Comparison of ENCODE assay signal across 1 fruit fly cellular context in the genomic region with DNA sequence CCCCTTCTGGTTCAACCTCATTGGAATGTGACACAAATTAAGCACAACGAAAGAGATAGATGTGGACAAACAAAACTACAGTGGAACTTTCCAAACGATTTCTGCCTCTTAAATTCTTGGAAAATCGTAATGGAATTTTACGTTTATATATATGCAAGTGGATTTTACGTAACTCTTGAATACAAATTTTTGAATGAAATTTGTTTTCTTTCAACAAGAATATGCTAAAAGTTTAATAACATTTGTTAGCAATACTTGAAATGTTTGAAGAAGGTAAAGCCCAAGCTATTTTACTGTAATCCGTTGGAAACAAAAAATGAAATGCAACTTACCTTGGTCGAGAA.
TF ChIP-seq lines count a peak whose summit lies in the region.

No protein-coding gene starts in this region.

TF ChIP-seq in whole organism, embryonic, 481 proteins besides CTCF, POLR2A, EP300 and RAD21 (continued from another document):
- TF ChIP-seq CG8388 (GFP tag; optimal IDR thresholded peaks at IDR 0.05; lab: Kevin White, UChicago) (peak; percentile 24), unpg (GFP tag; optimal IDR thresholded peaks at IDR 0.05; lab: Kevin White, UChicago) (peak; percentile 22), Eip74EF (GFP tag; optimal IDR thresholded peaks at IDR 0.05; lab: Kevin White, UChicago) (no peak), Doc2 (GFP tag; IDR thresholded peaks at IDR 0.05; lab: Robert Waterston, UW) (no peak), CG17361 (GFP tag; IDR thresholded peaks at IDR 0.05; lab: Robert Waterston, UW) (0 out of 3 replicates have a peak, but pooled peaks have one; percentile 21), CG12391 (tag; optimal IDR thresholded peaks at IDR 0.05; lab: Kevin White, UChicago) (peak; percentile 10), sr (GFP tag; IDR thresholded peaks at IDR 0.05; lab: Robert Waterston, UW) (no peak), schlank (tag; optimal IDR thresholded peaks at IDR 0.05; lab: Kevin White, UChicago) (no peak), CG2712 (tag; optimal IDR thresholded peaks at IDR 0.05; lab: Kevin White, UChicago) (peak; percentile 33), Sry-δ (GFP tag; optimal IDR thresholded peaks at IDR 0.05; lab: Kevin White, UChicago) (no peak), CG11504 (tag; optimal IDR thresholded peaks at IDR 0.05; lab: Kevin White, UChicago) (peak; percentile 31), peb (GFP tag; IDR thresholded peaks at IDR 0.05; lab: Robert Waterston, UW) (no peak), Sox102F (GFP tag; optimal IDR thresholded peaks at IDR 0.05; lab: Kevin White, UChicago) (peak; percentile 46), fd96Cb (tag; optimal IDR thresholded peaks at IDR 0.05; lab: Kevin White, UChicago) (peak; percentile 40), CG17385 (GFP tag; optimal IDR thresholded peaks at IDR 0.05; lab: Kevin White, UChicago) (no peak), wdn (GFP tag; IDR thresholded peaks at IDR 0.05; lab: Robert Waterston, UW) (no peak), PHDP (tag; optimal IDR thresholded peaks at IDR 0.05; lab: Kevin White, UChicago) (peak; percentile 11), yki (optimal IDR thresholded peaks at IDR 0.05; lab: Kevin White, UChicago) (no peak), aop (GFP tag; IDR thresholded peaks at IDR 0.05; lab: Robert Waterston, UW) (no peak), CG17359 (tag; optimal IDR thresholded peaks at IDR 0.05; lab: Kevin White, UChicago) (peak; percentile 10), CG15601 (tag; optimal IDR thresholded peaks at IDR 0.05; lab: Kevin White, UChicago) (peak; percentile 11), eve (GFP tag; optimal IDR thresholded peaks at IDR 0.05; lab: Kevin White, UChicago) (peak in 1 of 2 experiments; percentile 72), CG2678 (tag; optimal IDR thresholded peaks at IDR 0.05; lab: Kevin White, UChicago) (peak; percentile 40), slbo (GFP tag; IDR thresholded peaks at IDR 0.05; lab: Robert Waterston, UW) (no peak), ATbp (GFP tag; optimal IDR thresholded peaks at IDR 0.05; lab: Kevin White, UChicago) (peak; percentile 7), CG18262 (tag; optimal IDR thresholded peaks at IDR 0.05; lab: Kevin White, UChicago) (peak; percentile 51), ab (GFP tag; optimal IDR thresholded peaks at IDR 0.05; lab: Kevin White, UChicago) (no peak), CG16779 (GFP tag; IDR thresholded peaks at IDR 0.05; lab: Robert Waterston, UW) (no peak), sd (tag; optimal IDR thresholded peaks at IDR 0.05; lab: Kevin White, UChicago) (peak; percentile 93), Xrp1 (GFP tag; IDR thresholded peaks at IDR 0.05; lab: Robert Waterston, UW) (peak; percentile 10; the same call in 1 of the 2 replicates), Optix (GFP tag; IDR thresholded peaks at IDR 0.05; lab: Robert Waterston, UW) (no peak), pb (GFP tag; optimal IDR thresholded peaks at IDR 0.05; lab: Kevin White, UChicago) (no peak), bcd (GFP tag; optimal IDR thresholded peaks at IDR 0.05; lab: Kevin White, UChicago) (no peak), CG11723 (GFP tag; optimal IDR thresholded peaks at IDR 0.05; lab: Kevin White, UChicago) (no peak), CG10267 (tag; optimal IDR thresholded peaks at IDR 0.05; lab: Kevin White, UChicago) (peak; percentile 4), mirr (GFP tag; optimal IDR thresholded peaks at IDR 0.05; lab: Kevin White, UChicago) (no peak), wek (GFP tag; optimal IDR thresholded peaks at IDR 0.05; lab: Kevin White, UChicago) (no peak), jumu (GFP tag; optimal IDR thresholded peaks at IDR 0.05; lab: Kevin White, UChicago) (no peak), pzg (GFP tag; optimal IDR thresholded peaks at IDR 0.05; lab: Kevin White, UChicago) (no peak), Hmr (GFP tag; optimal IDR thresholded peaks at IDR 0.05; lab: Kevin White, UChicago) (no peak), gem (tag; optimal IDR thresholded peaks at IDR 0.05; lab: Kevin White, UChicago) (peak; percentile 54), Atf6 (GFP tag; IDR thresholded peaks at IDR 0.05; lab: Robert Waterston, UW) (no peak), CG12104 (GFP tag; optimal IDR thresholded peaks at IDR 0.05; lab: Kevin White, UChicago) (peak; percentile 14), CG4707 (GFP tag; optimal IDR thresholded peaks at IDR 0.05; lab: Kevin White, UChicago) (peak; percentile 1), E2f1 (GFP tag; IDR thresholded peaks at IDR 0.05; lab: Robert Waterston, UW) (no peak), CG3995 (GFP tag; optimal IDR thresholded peaks at IDR 0.05; lab: Kevin White, UChicago) (no peak), D19A (tag; optimal IDR thresholded peaks at IDR 0.05; lab: Kevin White, UChicago) (no peak), ERR (GFP tag; optimal IDR thresholded peaks at IDR 0.05; lab: Kevin White, UChicago) (no peak), CG30431 (GFP tag; optimal IDR thresholded peaks at IDR 0.05; lab: Kevin White, UChicago) (no peak), CG8089 (GFP tag; optimal IDR thresholded peaks at IDR 0.05; lab: Kevin White, UChicago) (no peak), Ets97D (GFP tag; optimal IDR thresholded peaks at IDR 0.05; lab: Kevin White, UChicago) (no peak), CG31388 (GFP tag; optimal IDR thresholded peaks at IDR 0.05; lab: Kevin White, UChicago) (no peak), otp (GFP tag; IDR thresholded peaks at IDR 0.05; lab: Robert Waterston, UW) (no peak), CG32532 (GFP tag; IDR thresholded peaks at IDR 0.05; lab: Robert Waterston, UW) (no peak)
